Worm (Caenorhabditis elegans): Measurements from ENCODE around the gene cutl-21.

- TF ChIP-seq hlh-13 (GFP tag; optimal IDR thresholded peaks at IDR 0.05) = no peak
- no peak for TF ChIP-seq unc-86 (tag; optimal IDR thresholded peaks at IDR 0.05)
- TF ChIP-seq ama-1 (optimal IDR thresholded peaks at IDR 0.05) = no peak
- no peak for TF ChIP-seq mec-3 (tag; optimal IDR thresholded peaks at IDR 0.05; ENCODE audit: borderline replicate concordance)
- no peak for TF ChIP-seq pat-9 (tag; optimal IDR thresholded peaks at IDR 0.05)
- TF ChIP-seq sox-4 (tag; optimal IDR thresholded peaks at IDR 0.05) = no peak
- no peak for TF ChIP-seq ceh-24 (tag; optimal IDR thresholded peaks at IDR 0.05)
- no peak for TF ChIP-seq ceh-6 (GFP tag; optimal IDR thresholded peaks at IDR 0.05)
- TF ChIP-seq elt-4 (tag; optimal IDR thresholded peaks at IDR 0.05) = no peak
- no peak for TF ChIP-seq fkh-10 (GFP tag; optimal IDR thresholded peaks at IDR 0.05)
- no peak for TF ChIP-seq ceh-19 (GFP tag; optimal IDR thresholded peaks at IDR 0.05)
- no peak for TF ChIP-seq pha-4 (tag; optimal IDR thresholded peaks at IDR 0.05)
Observed at ce11 chrX:957581-957980, 46.6 kb upstream of the cutl-21 start, which contains the start of gene chil-10.
